Fruit fly (Drosophila melanogaster) whole organism: ENCODE measurements around the gene CG15506.

Experiments used
- CG8478 ChIP-seq: fragments of >200 bp; optimal IDR thresholded peaks from 2 replicates; lab custom pipeline; 2018; ENCODE audit warnings: inconsistent platforms
- Dll ChIP-seq: fragments of >200 bp; optimal IDR thresholded peaks from 2 replicates; lab custom pipeline; 2017
- EcR ChIP-seq, 2 experiments: fragments of >200 bp; optimal IDR thresholded peaks; 2 replicates each; lab custom pipeline; 2017; ENCODE audit warnings: missing biosample characterization in 2 of 2, missing genetic modification characterization in 2 of 2, missing genetic modification reagents in 2 of 2
- pan ChIP-seq: fragments of >200 bp; optimal IDR thresholded peaks from 2 replicates; lab custom pipeline; 2017

DNA sequence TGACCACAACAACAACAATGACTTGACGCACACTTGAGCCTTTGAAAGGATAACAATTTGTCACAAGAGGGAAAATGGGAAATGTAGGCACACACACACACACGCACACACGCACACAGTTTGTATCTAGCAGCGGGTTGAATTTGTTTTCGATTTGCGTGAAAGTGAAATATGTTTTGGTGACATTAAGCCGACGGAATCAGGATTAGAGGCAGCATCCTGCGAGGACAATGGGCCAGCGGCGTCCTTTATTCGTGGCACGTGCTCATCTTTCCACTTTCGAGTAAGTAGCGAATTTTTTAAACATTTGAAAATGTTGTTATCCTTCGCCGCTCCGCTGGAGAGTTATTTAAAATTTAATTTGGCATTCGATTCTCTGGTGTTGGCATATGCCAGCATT lies 11.2 kb upstream of the CG15506 start:
- no peak for TF ChIP-seq pan (lab: Kevin White, UChicago)
- no peak for TF ChIP-seq EcR (GFP tag; optimal IDR thresholded peaks at IDR 0.05; lab: Kevin White, UChicago)
- no peak for TF ChIP-seq Dll
- TF ChIP-seq CG8478 (lab: Kevin White, UChicago), result no peak
